Worm (Caenorhabditis elegans) whole organism, young adult: ENCODE measurements around the gene timm-17B.1.
"Not testable (repeated sequence)": the region's sequence is repeated elsewhere in the genome, so short reads cannot be mapped to it uniquely, and the experiment has no call there.

Experiments
- C06A6.2 ChIP-seq: fragments of 200-800 bp; sonication (Bioruptor generic); conservative IDR thresholded peaks from 2 replicates; pipeline ENCODE4 v1.3.6; 2022; ENCODE audit warnings: missing genetic modification characterization, missing compliant biosample characterization
- C17E4.6 ChIP-seq: fragments of 200-800 bp; sonication (Bioruptor generic); IDR thresholded peaks from 2 replicates; pipeline ENCODE4 v1.3.6; 2022; ENCODE audit warnings: missing genetic modification reagents, missing genetic modification characterization, missing compliant biosample characterization
- F22D6.2 ChIP-seq: sonication (generic microtip); optimal IDR thresholded peaks from 2 replicates; lab custom pipeline; 2016; ENCODE audit warnings: mild to moderate bottlenecking, missing genetic modification characterization, missing compliant biosample characterization
- F37B4.10 ChIP-seq: fragments of 200-800 bp; sonication (Bioruptor generic); IDR thresholded peaks from 2 replicates; pipeline ENCODE4 v1.3.6; 2022; ENCODE audit warnings: missing genetic modification characterization, missing compliant biosample characterization
- F39B2.1 ChIP-seq: fragments of 200-800 bp; sonication (Bioruptor generic); IDR thresholded peaks from 2 replicates; pipeline ENCODE4 v1.3.6; 2022; ENCODE audit warnings: missing genetic modification reagents, missing genetic modification characterization, missing compliant biosample characterization
- F57A8.1 ChIP-seq: fragments of 200-800 bp; sonication (Bioruptor generic); optimal IDR thresholded peaks from 2 replicates; lab custom pipeline; 2018; ENCODE audit warnings: mild to moderate bottlenecking, missing genetic modification characterization, moderate library complexity, missing compliant biosample characterization
- K11D2.4 ChIP-seq: fragments of 200-800 bp; sonication (Bioruptor generic); IDR thresholded peaks from 2 replicates; pipeline ENCODE4 v1.3.6; 2022; ENCODE audit warnings: missing genetic modification reagents, missing genetic modification characterization, missing compliant biosample characterization
- Y53F4B.3 ChIP-seq: fragments of 200-800 bp; sonication (Bioruptor generic); IDR thresholded peaks from 2 replicates; pipeline ENCODE4 v1.3.6; 2022; ENCODE audit warnings: missing genetic modification reagents, missing genetic modification characterization, missing compliant biosample characterization
- Y53G8AR.9 ChIP-seq: fragments of 200-800 bp; sonication (Bioruptor generic); conservative IDR thresholded peaks from 2 replicates; pipeline ENCODE4 v1.3.6; 2022; ENCODE audit warnings: missing genetic modification reagents, missing genetic modification characterization, missing compliant biosample characterization
- Y67H2A.10 ChIP-seq: fragments of 200-800 bp; sonication (Bioruptor generic); conservative IDR thresholded peaks from 2 replicates; pipeline ENCODE4 v1.3.6; 2022; ENCODE audit warnings: missing genetic modification reagents, missing genetic modification characterization, missing compliant biosample characterization
- ZK185.1 ChIP-seq: sonication (generic microtip); optimal IDR thresholded peaks from 2 replicates; lab custom pipeline; 2016; ENCODE audit warnings: mild to moderate bottlenecking, missing genetic modification characterization, missing compliant biosample characterization; ENCODE audit not compliant: poor library complexity, severe bottlenecking
- aptf-2 ChIP-seq: fragments of 200-800 bp; sonication (Bioruptor generic); conservative IDR thresholded peaks from 2 replicates; pipeline ENCODE4 v1.3.6; 2022; ENCODE audit warnings: missing genetic modification reagents, missing genetic modification characterization, missing compliant biosample characterization
- aptf-3 ChIP-seq: fragments of 200-800 bp; sonication (Bioruptor generic); IDR thresholded peaks from 2 replicates; pipeline ENCODE4 v1.3.6; 2022; ENCODE audit warnings: missing genetic modification characterization, missing compliant biosample characterization
- atf-7 ChIP-seq: sonication (generic microtip); optimal IDR thresholded peaks from 2 replicates; lab custom pipeline; 2017; ENCODE audit warnings: mild to moderate bottlenecking, missing genetic modification characterization, missing compliant biosample characterization
- attf-5 ChIP-seq: fragments of 200-800 bp; sonication (Bioruptor generic); optimal IDR thresholded peaks from 2 replicates; lab custom pipeline; 2018; ENCODE audit warnings: mild to moderate bottlenecking, missing genetic modification characterization, missing compliant biosample characterization
- bed-2 ChIP-seq: fragments of 200-800 bp; sonication (Bioruptor generic); IDR thresholded peaks from 2 replicates; pipeline ENCODE4 v1.3.6; 2022; ENCODE audit warnings: missing genetic modification reagents, missing genetic modification characterization, missing compliant biosample characterization
- ccch-3 ChIP-seq: fragments of 200-800 bp; sonication (Bioruptor generic); optimal IDR thresholded peaks from 2 replicates; lab custom pipeline; 2018; ENCODE audit warnings: mild to moderate bottlenecking, missing genetic modification characterization, missing compliant biosample characterization
- dox-1 ChIP-seq: fragments of 200-800 bp; sonication (Bioruptor generic); IDR thresholded peaks from 2 replicates; pipeline ENCODE4 v1.3.6; 2022; ENCODE audit warnings: missing genetic modification reagents, missing genetic modification characterization, missing compliant biosample characterization
- egl-18 ChIP-seq: fragments of 200-800 bp; sonication (Bioruptor generic); IDR thresholded peaks from 2 replicates; pipeline ENCODE4 v1.3.6; 2022; ENCODE audit warnings: missing genetic modification reagents, missing genetic modification characterization, missing compliant biosample characterization
- egl-44 ChIP-seq: fragments of 200-800 bp; sonication (Bioruptor generic); IDR thresholded peaks from 2 replicates; pipeline ENCODE4 v1.3.6; 2022; ENCODE audit warnings: missing genetic modification reagents, missing genetic modification characterization, missing compliant biosample characterization
- egrh-3 ChIP-seq: fragments of 200-800 bp; sonication (Bioruptor generic); IDR thresholded peaks from 2 replicates; pipeline ENCODE4 v1.3.6; 2022; ENCODE audit warnings: missing genetic modification reagents, missing genetic modification characterization, missing compliant biosample characterization
- ekl-4 ChIP-seq: fragments of 200-800 bp; sonication (Bioruptor generic); IDR thresholded peaks from 2 replicates; pipeline ENCODE4 v1.3.6; 2022; ENCODE audit warnings: missing genetic modification reagents, missing genetic modification characterization, missing compliant biosample characterization
- ets-4 ChIP-seq: fragments of 200-800 bp; sonication (Bioruptor generic); optimal IDR thresholded peaks from 2 replicates; lab custom pipeline; 2018; ENCODE audit warnings: mild to moderate bottlenecking, missing genetic modification characterization, missing compliant biosample characterization
- him-1 ChIP-seq: sonication (generic microtip); optimal IDR thresholded peaks from 2 replicates; lab custom pipeline; 2016; ENCODE audit warnings: missing genotype, missing genetic modification reagents, missing genetic modification characterization, missing compliant biosample characterization
- hmg-1.2 ChIP-seq: fragments of 200-800 bp; sonication (Bioruptor generic); IDR thresholded peaks from 2 replicates; pipeline ENCODE4 v1.3.6; 2022; ENCODE audit warnings: missing genetic modification reagents, missing genetic modification characterization, missing compliant biosample characterization
- hmg-20 ChIP-seq: fragments of 200-800 bp; sonication (Bioruptor generic); IDR thresholded peaks from 2 replicates; pipeline ENCODE4 v1.3.6; 2022; ENCODE audit warnings: missing genetic modification reagents, missing genetic modification characterization, missing compliant biosample characterization
- let-526 ChIP-seq: fragments of 200-800 bp; sonication (Bioruptor generic); IDR thresholded peaks from 2 replicates; pipeline ENCODE4 v1.3.6; 2022; ENCODE audit warnings: missing genetic modification reagents, missing genetic modification characterization, missing compliant biosample characterization
- lin-26 ChIP-seq: fragments of 200-800 bp; sonication (Bioruptor generic); IDR thresholded peaks from 2 replicates; pipeline ENCODE4 v1.3.6; 2022; ENCODE audit warnings: missing genetic modification reagents, missing genetic modification characterization, missing compliant biosample characterization
- lin-54 ChIP-seq: fragments of 200-800 bp; sonication (Bioruptor generic); optimal IDR thresholded peaks from 2 replicates; lab custom pipeline; 2018; ENCODE audit warnings: mild to moderate bottlenecking, missing genetic modification characterization, missing compliant biosample characterization
- lsl-1 ChIP-seq: fragments of 200-800 bp; sonication (Bioruptor generic); optimal IDR thresholded peaks from 2 replicates; lab custom pipeline; 2018; ENCODE audit warnings: mild to moderate bottlenecking, missing genetic modification characterization, moderate library complexity, missing compliant biosample characterization
- madf-10 ChIP-seq: sonication (generic microtip); optimal IDR thresholded peaks from 2 replicates; lab custom pipeline; 2016; ENCODE audit warnings: mild to moderate bottlenecking, missing genetic modification characterization, missing compliant biosample characterization
- nfya-2 ChIP-seq: fragments of 200-800 bp; sonication (Bioruptor generic); IDR thresholded peaks from 2 replicates; pipeline ENCODE4 v1.3.6; 2022; ENCODE audit warnings: missing genetic modification reagents, missing genetic modification characterization, missing compliant biosample characterization
- nfyb-1 ChIP-seq: fragments of 200-800 bp; sonication (Bioruptor generic); IDR thresholded peaks from 2 replicates; pipeline ENCODE4 v1.3.6; 2022; ENCODE audit warnings: missing genetic modification reagents, missing genetic modification characterization, missing compliant biosample characterization
- nhr-120 ChIP-seq: fragments of 200-800 bp; sonication (Bioruptor generic); IDR thresholded peaks from 2 replicates; pipeline ENCODE4 v1.3.6; 2022; ENCODE audit warnings: missing genetic modification characterization, missing compliant biosample characterization
- nhr-90 ChIP-seq: sonication (generic microtip); optimal IDR thresholded peaks from 2 replicates; lab custom pipeline; 2016; ENCODE audit warnings: missing genotype, mild to moderate bottlenecking, missing genetic modification characterization, missing compliant biosample characterization
- pbrm-1 ChIP-seq: fragments of 200-800 bp; sonication (Bioruptor generic); IDR thresholded peaks from 2 replicates; pipeline ENCODE4 v1.3.6; 2022; ENCODE audit warnings: missing genetic modification reagents, missing genetic modification characterization, missing compliant biosample characterization
- rcor-1 ChIP-seq: fragments of 200-800 bp; sonication (Bioruptor generic); IDR thresholded peaks from 2 replicates; pipeline ENCODE4 v1.3.6; 2022; ENCODE audit warnings: missing genetic modification reagents, missing genetic modification characterization, missing compliant biosample characterization
- rec-8 ChIP-seq, 2 experiments: sonication (generic microtip); optimal IDR thresholded peaks; 2 replicates each; lab custom pipeline; 2016; ENCODE audit warnings: mild to moderate bottlenecking in 2 of 2, missing genetic modification characterization in 2 of 2, missing genetic modification reagents in 2 of 2, missing genotype in 2 of 2, missing biosample characterization in 1 of 2, missing compliant biosample characterization in 1 of 2, moderate library complexity in 1 of 2
- sea-2 ChIP-seq: fragments of 200-800 bp; sonication (Bioruptor generic); IDR thresholded peaks from 2 replicates; pipeline ENCODE4 v1.3.6; 2022; ENCODE audit warnings: missing genetic modification characterization, missing compliant biosample characterization
- snpc-4 ChIP-seq, 5 experiments: fragments of 150-350 bp in 1 of 5; sonication (generic microtip) in 4 of 5; optimal IDR thresholded peaks; 2 replicates each; lab custom pipeline; 2014 to 2018; ENCODE audit warnings: missing genetic modification characterization in 5 of 5, missing biosample characterization in 3 of 5, antibody characterized with exemption in 2 of 5, mild to moderate bottlenecking in 2 of 5, missing compliant biosample characterization in 2 of 5, missing genotype in 2 of 5, moderate library complexity in 2 of 5, missing genetic modification reagents in 1 of 5
- tlf-1 ChIP-seq: fragments of 200-800 bp; sonication (Bioruptor generic); optimal IDR thresholded peaks from 2 replicates; lab custom pipeline; 2018; ENCODE audit warnings: mild to moderate bottlenecking, missing genetic modification characterization, missing compliant biosample characterization
- unc-130 ChIP-seq: sonication (generic microtip); optimal IDR thresholded peaks from 2 replicates; lab custom pipeline; 2016; ENCODE audit warnings: missing genetic modification reagents, missing genetic modification characterization, missing compliant biosample characterization
- ztf-18 ChIP-seq: sonication (generic microtip); optimal IDR thresholded peaks from 2 replicates; lab custom pipeline; 2016; ENCODE audit warnings: missing genotype, mild to moderate bottlenecking, missing genetic modification characterization, missing compliant biosample characterization
- ztf-25 ChIP-seq: fragments of 200-800 bp; sonication (Bioruptor generic); IDR thresholded peaks from 2 replicates; pipeline ENCODE4 v1.3.6; 2022; ENCODE audit warnings: missing genetic modification reagents, missing genetic modification characterization, missing compliant biosample characterization
- ztf-26 ChIP-seq: sonication (generic microtip); optimal IDR thresholded peaks from 2 replicates; lab custom pipeline; 2017; ENCODE audit warnings: missing genetic modification characterization, missing compliant biosample characterization
- ztf-28 ChIP-seq: fragments of 200-800 bp; sonication (Bioruptor generic); IDR thresholded peaks from 2 replicates; pipeline ENCODE4 v1.3.6; 2022; ENCODE audit warnings: missing genetic modification reagents, missing genetic modification characterization, missing compliant biosample characterization
- ztf-3 ChIP-seq: fragments of 200-800 bp; sonication (Bioruptor generic); optimal IDR thresholded peaks from 2 replicates; lab custom pipeline; 2018; ENCODE audit warnings: mild to moderate bottlenecking, missing genetic modification characterization, missing compliant biosample characterization
- ztf-6 ChIP-seq: fragments of 200-800 bp; sonication (Bioruptor generic); IDR thresholded peaks from 2 replicates; pipeline ENCODE4 v1.3.6; 2022; ENCODE audit warnings: missing genetic modification reagents, missing genetic modification characterization, missing compliant biosample characterization

timm-17B.1 gene

DNA sequence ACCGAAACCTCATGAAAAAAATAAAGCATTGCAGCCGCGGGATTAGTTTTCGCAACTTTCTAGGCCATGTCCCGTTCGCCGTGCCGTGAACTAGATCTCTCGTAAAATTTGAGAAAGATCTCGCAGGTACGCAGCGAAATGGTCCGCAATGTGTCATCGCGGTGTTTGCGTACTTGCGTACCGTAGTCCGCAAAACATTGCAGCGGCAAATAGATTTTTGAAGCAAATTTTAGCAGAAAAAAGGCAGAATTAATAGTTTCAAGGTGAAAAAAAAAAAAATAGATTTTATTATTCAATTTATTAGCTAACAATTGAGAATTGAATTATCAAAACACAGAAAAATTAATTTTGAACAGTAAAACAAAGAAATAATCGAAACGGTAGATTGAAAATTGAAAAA, 17.4 kb downstream of the timm-17B.1 start:
- TF ChIP-seq egl-18: peak; percentile 98
- TF ChIP-seq ztf-3 (GFP tag; lab: Kevin White, UChicago): peak; percentile 77
- TF ChIP-seq bed-2 (GFP tag; lab: Robert Waterston, UW): peak; percentile 100
- TF ChIP-seq F37B4.10: peak; percentile 100
- TF ChIP-seq ZK185.1: peak; percentile 73
- peak; percentile 99 for TF ChIP-seq C06A6.2 (GFP tag; lab: Robert Waterston, UW)
- peak; percentile 5 to 6 for TF ChIP-seq rec-8 (tag; optimal IDR thresholded peaks at IDR 0.05; lab: Kevin White, UChicago)
- TF ChIP-seq let-526 (GFP tag; lab: Robert Waterston, UW): peak; percentile 98
- peak; percentile 52 for TF ChIP-seq ccch-3 (GFP tag; lab: Kevin White, UChicago)
- TF ChIP-seq egrh-3: peak; percentile 94
- peak; percentile 99 for TF ChIP-seq ztf-6 (GFP tag; lab: Robert Waterston, UW)
- TF ChIP-seq F57A8.1 (GFP tag; lab: Kevin White, UChicago): peak; percentile 54
- TF ChIP-seq aptf-2 (GFP tag; lab: Robert Waterston, UW): peak; percentile 98
- TF ChIP-seq nhr-90 (tag; lab: Kevin White, UChicago): peak; percentile 76
- TF ChIP-seq Y67H2A.10 (GFP tag; lab: Robert Waterston, UW): peak; percentile 98
- peak; percentile 100 for TF ChIP-seq sea-2 (GFP tag; lab: Robert Waterston, UW)
- peak; percentile 98 for TF ChIP-seq ekl-4 (GFP tag; lab: Robert Waterston, UW)
- peak; percentile 99 for TF ChIP-seq attf-5 (GFP tag; lab: Kevin White, UChicago)
- peak; percentile 83; the same call in 1 of the 2 replicates for TF ChIP-seq F39B2.1
- TF ChIP-seq nfyb-1 (GFP tag; lab: Robert Waterston, UW): peak; percentile 99
- peak; percentile 97 for TF ChIP-seq lin-26 (GFP tag; lab: Robert Waterston, UW)
- TF ChIP-seq him-1: peak; percentile 48
- not testable (repeated sequence) for TF ChIP-seq snpc-4 (GFP tag; optimal IDR thresholded peaks at IDR 0.05; lab: Kevin White, UChicago)
- TF ChIP-seq snpc-4 (tag; optimal IDR thresholded peaks at IDR 0.05; lab: Kevin White, UChicago): peak; percentile 16 to 88 (median 76)
- peak; percentile 99 for TF ChIP-seq Y53G8AR.9 (GFP tag; lab: Robert Waterston, UW)
- TF ChIP-seq ztf-26 (tag; lab: Kevin White, UChicago): peak; percentile 96
- peak; percentile 90; the same call in 1 of the 2 replicates for TF ChIP-seq nhr-120 (GFP tag; lab: Robert Waterston, UW)
- TF ChIP-seq dox-1 (GFP tag; lab: Robert Waterston, UW): peak; percentile 100
- TF ChIP-seq Y53F4B.3 (GFP tag; lab: Robert Waterston, UW): peak; percentile 91
- peak; percentile 100 for TF ChIP-seq hmg-1.2 (GFP tag; lab: Robert Waterston, UW)
- peak; percentile 90 for TF ChIP-seq unc-130
- peak; percentile 60 for TF ChIP-seq ets-4 (GFP tag; lab: Kevin White, UChicago)
- TF ChIP-seq lin-54 (GFP tag; lab: Kevin White, UChicago): peak; percentile 95
- peak; percentile 89 for TF ChIP-seq lsl-1 (GFP tag; lab: Kevin White, UChicago)
- TF ChIP-seq aptf-3 (GFP tag; lab: Robert Waterston, UW): peak; percentile 91
- TF ChIP-seq C17E4.6 (GFP tag; lab: Robert Waterston, UW): peak; percentile 99
- TF ChIP-seq rcor-1 (GFP tag; lab: Robert Waterston, UW): peak; percentile 98
- TF ChIP-seq ztf-28 (GFP tag; lab: Robert Waterston, UW): peak; percentile 100
- peak; percentile 82 for TF ChIP-seq F22D6.2 (tag; lab: Kevin White, UChicago)
- peak; percentile 99 for TF ChIP-seq ztf-25 (GFP tag; lab: Robert Waterston, UW)
- TF ChIP-seq egl-44 (GFP tag; lab: Robert Waterston, UW): peak; percentile 99
- peak; percentile 98 for TF ChIP-seq tlf-1 (GFP tag; lab: Kevin White, UChicago)
- TF ChIP-seq K11D2.4: peak; percentile 100
- TF ChIP-seq atf-7 (tag; lab: Kevin White, UChicago): peak; percentile 88
- TF ChIP-seq ztf-18 (tag; lab: Kevin White, UChicago): peak; percentile 88
- 0 out of 2 replicates have a peak, but pooled peaks have one; percentile 39 for TF ChIP-seq nfya-2 (GFP tag; lab: Robert Waterston, UW)
- TF ChIP-seq pbrm-1 (GFP tag; lab: Robert Waterston, UW): peak; percentile 99
- TF ChIP-seq hmg-20 (GFP tag; lab: Robert Waterston, UW): peak; percentile 95
- TF ChIP-seq madf-10: peak; percentile 88
